Fruit fly (Drosophila melanogaster) whole organism, embryonic: ENCODE results near the gene CanB.

Experiments used
- Bgb ChIP-seq: fragments of 200-800 bp; sonication (Bioruptor generic); IDR thresholded peaks from 2 replicates; pipeline ENCODE4 v1.3.6; 2022; ENCODE audit warnings: missing biosample characterization, missing genetic modification characterization; ENCODE audit not compliant: partially characterized antibody
- CG10654 ChIP-seq: fragments of 200-800 bp; sonication (Bioruptor generic); optimal IDR thresholded peaks from 2 replicates; lab custom pipeline; 2016; ENCODE audit warnings: missing biosample characterization, missing genetic modification characterization
- CG13296 ChIP-seq: fragments of 200-800 bp; sonication (Bioruptor generic); optimal IDR thresholded peaks from 3 replicates; lab custom pipeline; 2018; ENCODE audit warnings: missing biosample characterization, mild to moderate bottlenecking, missing genetic modification characterization
- CG13894 ChIP-seq: fragments of 200-800 bp; sonication (Bioruptor generic); optimal IDR thresholded peaks from 3 replicates; lab custom pipeline; 2018; ENCODE audit warnings: missing biosample characterization, mild to moderate bottlenecking, missing genetic modification characterization, moderate library complexity
- CG14710 ChIP-seq: fragments of 200-800 bp; sonication (Bioruptor generic); optimal IDR thresholded peaks from 3 replicates; lab custom pipeline; 2019; ENCODE audit warnings: missing biosample characterization, mild to moderate bottlenecking, missing genetic modification characterization, moderate library complexity
- CG17186 ChIP-seq: fragments of 200-800 bp; sonication (Bioruptor generic); optimal IDR thresholded peaks from 3 replicates; lab custom pipeline; 2017; ENCODE audit warnings: missing biosample characterization, missing genetic modification reagents, missing genetic modification characterization
- CG17612 ChIP-seq: fragments of 200-800 bp; sonication (Bioruptor generic); IDR thresholded peaks from 2 replicates; pipeline ENCODE4 v1.3.6; 2022; ENCODE audit warnings: missing biosample characterization, missing genetic modification characterization
- CG17829 ChIP-seq: fragments of 200-800 bp; optimal IDR thresholded peaks from 2 replicates; lab custom pipeline; 2019; ENCODE audit warnings: missing biosample characterization, mild to moderate bottlenecking, missing genetic modification characterization, moderate library complexity
- CG18011 ChIP-seq: fragments of 200-800 bp; sonication (Bioruptor generic); optimal IDR thresholded peaks from 2 replicates; lab custom pipeline; 2017; ENCODE audit warnings: missing biosample characterization, missing genetic modification characterization, mild to moderate bottlenecking, moderate library complexity, missing genotype
- CG3407 ChIP-seq: fragments of 200-800 bp; sonication (Bioruptor generic); optimal IDR thresholded peaks from 2 replicates; lab custom pipeline; 2018; ENCODE audit warnings: missing biosample characterization, mild to moderate bottlenecking, missing genetic modification characterization
- CG34422 ChIP-seq: fragments of 200-800 bp; sonication (Bioruptor generic); IDR thresholded peaks from 3 replicates; pipeline ENCODE4 v1.3.6; 2022; ENCODE audit warnings: missing biosample characterization, missing genetic modification characterization
- CG43689 ChIP-seq: fragments of 200-800 bp; sonication (Bioruptor generic); IDR thresholded peaks from 2 replicates; pipeline ENCODE4 v1.3.6; 2022; ENCODE audit warnings: missing biosample characterization, missing genetic modification characterization
- CG4404 ChIP-seq: fragments of 200-800 bp; sonication (Bioruptor generic); IDR thresholded peaks from 2 replicates; pipeline ENCODE4 v1.3.6; 2022; ENCODE audit warnings: missing biosample characterization, missing genetic modification characterization
- CG5245 ChIP-seq: fragments of 200-800 bp; sonication (Bioruptor generic); optimal IDR thresholded peaks from 3 replicates; lab custom pipeline; 2016; ENCODE audit warnings: missing biosample characterization, missing genetic modification characterization
- CG6175 ChIP-seq: fragments of 200-800 bp; sonication (Bioruptor generic); IDR thresholded peaks from 3 replicates; pipeline ENCODE4 v1.3.6; 2022; ENCODE audit warnings: missing biosample characterization, missing genetic modification characterization
- CG6689 ChIP-seq: fragments of 200-800 bp; sonication (Bioruptor generic); IDR thresholded peaks from 2 replicates; pipeline ENCODE4 v1.3.6; 2022; ENCODE audit warnings: missing biosample characterization, missing genetic modification characterization
- CG6854 ChIP-seq: fragments of 200-800 bp; sonication (Bioruptor generic); optimal IDR thresholded peaks from 3 replicates; lab custom pipeline; 2017; ENCODE audit warnings: missing biosample characterization, mild to moderate bottlenecking, missing genetic modification characterization
- CG7357 ChIP-seq: fragments of 200-800 bp; sonication (Bioruptor generic); IDR thresholded peaks from 3 replicates; pipeline ENCODE4 v1.3.6; 2022; ENCODE audit warnings: missing biosample characterization, missing genetic modification characterization
- CG7745 ChIP-seq: fragments of 200-800 bp; sonication (Bioruptor generic); optimal IDR thresholded peaks from 2 replicates; lab custom pipeline; 2018; ENCODE audit warnings: missing biosample characterization, mild to moderate bottlenecking, missing genetic modification characterization, moderate library complexity
- CG8089 ChIP-seq: fragments of 200-800 bp; sonication (Bioruptor generic); optimal IDR thresholded peaks from 3 replicates; lab custom pipeline; 2016; ENCODE audit warnings: missing biosample characterization, missing genetic modification characterization
- CoRest ChIP-seq: fragments of 200-800 bp; sonication (Bioruptor generic); optimal IDR thresholded peaks from 3 replicates; lab custom pipeline; 2018; ENCODE audit warnings: missing biosample characterization, mild to moderate bottlenecking, missing genetic modification characterization, moderate library complexity
- D19A ChIP-seq: fragments of 200-800 bp; optimal IDR thresholded peaks from 3 replicates; lab custom pipeline; 2019; ENCODE audit warnings: missing biosample characterization, mild to moderate bottlenecking, missing genetic modification characterization, moderate library complexity
- Drgx ChIP-seq: fragments of 200-800 bp; sonication (Bioruptor generic); IDR thresholded peaks from 2 replicates; pipeline ENCODE4 v1.3.6; 2022; ENCODE audit warnings: missing biosample characterization, missing genetic modification characterization
- E2f1 ChIP-seq: fragments of 200-800 bp; sonication (Bioruptor generic); IDR thresholded peaks from 2 replicates; pipeline ENCODE4 v1.3.6; 2022; ENCODE audit warnings: missing biosample characterization, missing genetic modification characterization
- ERR ChIP-seq: fragments of 200-800 bp; sonication (Bioruptor generic); optimal IDR thresholded peaks from 2 replicates; lab custom pipeline; 2016; ENCODE audit warnings: missing biosample characterization, missing genetic modification characterization
- HLH3B ChIP-seq: fragments of 200-800 bp; sonication (Bioruptor generic); IDR thresholded peaks from 2 replicates; pipeline ENCODE4 v1.3.6; 2022; ENCODE audit warnings: missing biosample characterization, missing genetic modification characterization
- Hand ChIP-seq: fragments of 200-800 bp; sonication (Bioruptor generic); optimal IDR thresholded peaks from 2 replicates; lab custom pipeline; 2017; ENCODE audit warnings: mild to moderate bottlenecking, missing biosample characterization, missing genetic modification reagents, missing genetic modification characterization
- Hey ChIP-seq: fragments of 200-800 bp; sonication (Bioruptor generic); optimal IDR thresholded peaks from 3 replicates; lab custom pipeline; 2018; ENCODE audit warnings: missing biosample characterization, mild to moderate bottlenecking, missing genetic modification characterization
- Opbp ChIP-seq: fragments of 200-800 bp; sonication (Bioruptor generic); IDR thresholded peaks from 3 replicates; pipeline ENCODE4 v1.3.6; 2022; ENCODE audit warnings: missing biosample characterization, missing genetic modification characterization; ENCODE audit not compliant: partially characterized antibody
- Poxn ChIP-seq: fragments of 200-800 bp; sonication (Bioruptor generic); IDR thresholded peaks from 2 replicates; pipeline ENCODE4 v1.3.6; 2022; ENCODE audit warnings: missing biosample characterization, missing genetic modification characterization
- Scr ChIP-seq: fragments of 200-800 bp; sonication (Bioruptor generic); IDR thresholded peaks from 2 replicates; pipeline ENCODE4 v1.3.6; 2022; ENCODE audit warnings: missing biosample characterization, missing genetic modification characterization; ENCODE audit not compliant: partially characterized antibody
- Usf ChIP-seq: fragments of 200-800 bp; sonication (Bioruptor generic); optimal IDR thresholded peaks from 2 replicates; lab custom pipeline; 2017; ENCODE audit warnings: missing genotype, missing biosample characterization, missing genetic modification characterization
- ab ChIP-seq: fragments of 200-800 bp; sonication (Bioruptor generic); optimal IDR thresholded peaks from 2 replicates; lab custom pipeline; 2016; ENCODE audit warnings: missing biosample characterization, missing genetic modification characterization
- ap ChIP-seq: fragments of 200-800 bp; sonication (Bioruptor generic); IDR thresholded peaks from 2 replicates; pipeline ENCODE4 v1.3.6; 2022; ENCODE audit warnings: missing biosample characterization, missing genetic modification characterization
- ara ChIP-seq: fragments of 200-800 bp; sonication (Bioruptor generic); IDR thresholded peaks from 2 replicates; pipeline ENCODE4 v1.3.6; 2022; ENCODE audit warnings: missing biosample characterization, missing genetic modification characterization
- az2 ChIP-seq: fragments of 200-800 bp; sonication (Bioruptor generic); optimal IDR thresholded peaks from 3 replicates; lab custom pipeline; 2016; ENCODE audit warnings: missing biosample characterization, missing genetic modification characterization
- chm ChIP-seq: fragments of 200-800 bp; sonication (Bioruptor generic); IDR thresholded peaks from 2 replicates; pipeline ENCODE4 v1.3.6; 2022; ENCODE audit warnings: missing biosample characterization, missing genetic modification characterization
- en ChIP-seq: fragments of 200-800 bp; sonication (Bioruptor generic); optimal IDR thresholded peaks from 2 replicates; lab custom pipeline; 2016; ENCODE audit warnings: missing biosample characterization, missing genetic modification characterization
- gsb ChIP-seq: fragments of 200-800 bp; sonication (Bioruptor generic); IDR thresholded peaks from 2 replicates; pipeline ENCODE4 v1.3.6; 2022; ENCODE audit warnings: missing biosample characterization, missing genetic modification characterization
- hkb ChIP-seq, 2 experiments: fragments of 200-800 bp in 1 of 2; fragments of >200 bp in 1 of 2; sonication (Bioruptor generic) in 1 of 2; IDR thresholded peaks in 1 of 2; optimal IDR thresholded peaks in 1 of 2; 2 replicates each; pipeline versions ENCODE4 v1.3.6 to Lab custom; 2017 to 2022; ENCODE audit warnings: missing biosample characterization in 1 of 2, missing genetic modification characterization in 1 of 2
- kni ChIP-seq: fragments of 200-800 bp; sonication (Bioruptor generic); optimal IDR thresholded peaks from 3 replicates; lab custom pipeline; 2017; ENCODE audit warnings: mild to moderate bottlenecking, missing biosample characterization, missing genetic modification reagents, missing genetic modification characterization
- lilli ChIP-seq: fragments of 200-800 bp; sonication (Bioruptor generic); optimal IDR thresholded peaks from 3 replicates; lab custom pipeline; 2016; ENCODE audit warnings: missing biosample characterization, missing genetic modification characterization
- luna ChIP-seq: fragments of 200-800 bp; sonication (Bioruptor generic); optimal IDR thresholded peaks from 2 replicates; lab custom pipeline; 2016; ENCODE audit warnings: missing biosample characterization, missing genetic modification characterization
- onecut ChIP-seq: fragments of 200-800 bp; sonication (Bioruptor generic); IDR thresholded peaks from 2 replicates; pipeline ENCODE4 v1.3.6; 2022; ENCODE audit warnings: missing biosample characterization, missing genetic modification characterization
- phol ChIP-seq: fragments of 200-800 bp; sonication (Bioruptor generic); optimal IDR thresholded peaks from 3 replicates; lab custom pipeline; 2018; ENCODE audit warnings: missing biosample characterization, mild to moderate bottlenecking, missing genetic modification characterization, moderate library complexity
- pita ChIP-seq: fragments of 200-800 bp; sonication (Bioruptor generic); optimal IDR thresholded peaks from 2 replicates; lab custom pipeline; 2017; ENCODE audit warnings: missing biosample characterization, mild to moderate bottlenecking, missing genetic modification characterization
- salm ChIP-seq: fragments of 200-800 bp; sonication (Bioruptor generic); optimal IDR thresholded peaks from 2 replicates; lab custom pipeline; 2018; ENCODE audit warnings: missing biosample characterization, mild to moderate bottlenecking, missing genetic modification characterization
- slp2 ChIP-seq: fragments of 200-800 bp; sonication (Bioruptor generic); optimal IDR thresholded peaks from 2 replicates; lab custom pipeline; 2016; ENCODE audit warnings: missing biosample characterization, missing genetic modification characterization
- tup ChIP-seq: fragments of 200-800 bp; sonication (Bioruptor generic); optimal IDR thresholded peaks from 2 replicates; lab custom pipeline; 2016; ENCODE audit warnings: missing biosample characterization, mild to moderate bottlenecking, missing genetic modification characterization, moderate library complexity
- vnd ChIP-seq: fragments of 200-800 bp; sonication (Bioruptor generic); IDR thresholded peaks from 3 replicates; pipeline ENCODE4 v1.3.6; 2022; ENCODE audit warnings: missing biosample characterization, missing genetic modification characterization; ENCODE audit not compliant: partially characterized antibody
- z ChIP-seq: fragments of 200-800 bp; sonication (Bioruptor generic); IDR thresholded peaks from 3 replicates; pipeline ENCODE4 v1.3.6; 2022; ENCODE audit warnings: missing biosample characterization, missing genetic modification characterization

Gene CanB

dm6 chrX:5285835-5286234 is 46.5 kb upstream of the CanB start (continued):
- TF ChIP-seq Hey (tag; lab: Kevin White, UChicago) (no peak), phol (peak; percentile 65), E2f1 (peak; percentile 51), luna (peak; percentile 28), Scr (GFP tag; lab: Robert Waterston, UW) (no peak), CG7745 (tag; lab: Kevin White, UChicago) (no peak), CG3407 (no peak), pita (GFP tag; lab: Kevin White, UChicago) (no peak), z (no peak), az2 (GFP tag; lab: Kevin White, UChicago) (peak; percentile 15), tup (GFP tag; lab: Kevin White, UChicago) (no peak), CG6854 (GFP tag; lab: Kevin White, UChicago) (no peak), CG5245 (GFP tag; lab: Kevin White, UChicago) (peak; percentile 22), ERR (GFP tag; lab: Kevin White, UChicago) (no peak), Opbp (GFP tag; lab: Robert Waterston, UW) (no peak), chm (GFP tag; lab: Robert Waterston, UW) (no peak), D19A (tag; lab: Kevin White, UChicago) (peak; percentile 69), CG34422 (no peak; the same call in 2 of the 3 replicates), ap (GFP tag; lab: Robert Waterston, UW) (no peak), CG13296 (peak; percentile 45), CG8089 (GFP tag; lab: Kevin White, UChicago) (no peak), ab (GFP tag; lab: Kevin White, UChicago) (no peak), gsb (GFP tag; lab: Robert Waterston, UW) (no peak), lilli (GFP tag; lab: Kevin White, UChicago) (peak; percentile 62), HLH3B (GFP tag; lab: Robert Waterston, UW) (peak; percentile 54), ara (GFP tag; lab: Robert Waterston, UW) (no peak), Bgb (no peak), CG6689 (GFP tag; lab: Robert Waterston, UW) (0 out of 2 replicates have a peak, but pooled peaks have one; percentile 15), kni (GFP tag; lab: Kevin White, UChicago) (no peak), CG10654 (GFP tag; lab: Kevin White, UChicago) (peak; percentile 33), CG13894 (tag; lab: Kevin White, UChicago) (peak; percentile 50), Hand (GFP tag; lab: Kevin White, UChicago) (peak; percentile 5), Poxn (GFP tag; lab: Robert Waterston, UW) (no peak), CG17829 (no peak), CG7357 (GFP tag; lab: Robert Waterston, UW) (0 out of 3 replicates have a peak, but pooled peaks have one; percentile 43), CG6175 (GFP tag; lab: Robert Waterston, UW) (no peak), CG4404 (GFP tag; lab: Robert Waterston, UW) (peak; percentile 35; the same call in 1 of the 2 replicates), CG43689 (GFP tag; lab: Robert Waterston, UW) (no peak), vnd (GFP tag; lab: Robert Waterston, UW) (no peak), CG17612 (GFP tag; lab: Robert Waterston, UW) (no peak), CoRest (tag; lab: Kevin White, UChicago) (peak; percentile 40), salm (tag; lab: Kevin White, UChicago) (no peak), slp2 (GFP tag; lab: Kevin White, UChicago) (no peak), CG17186 (GFP tag; lab: Kevin White, UChicago) (no peak), onecut (GFP tag; lab: Robert Waterston, UW) (peak; percentile 48), CG14710 (peak; percentile 49), en (GFP tag; lab: Kevin White, UChicago) (no peak), Usf (GFP tag; lab: Kevin White, UChicago) (no peak), CG18011 (no peak), hkb (optimal IDR thresholded peaks at IDR 0.05; lab: Kevin White, UChicago) (no peak), hkb (GFP tag; IDR thresholded peaks at IDR 0.05; lab: Robert Waterston, UW) (peak; percentile 72; the same call in 1 of the 2 replicates), Drgx (GFP tag; lab: Robert Waterston, UW) (no peak)
